Worm (Caenorhabditis elegans) whole organism, L3 larva: ENCODE data around the gene chil-14.

ENCODE experiments used
- R02D3.7 ChIP-seq: fragments of 150-350 bp; optimal IDR thresholded peaks from 2 replicates; lab custom pipeline; 2014; ENCODE audit warnings: missing biosample characterization, missing genetic modification characterization
- aly-2 ChIP-seq: fragments of 150-350 bp; optimal IDR thresholded peaks from 2 replicates; lab custom pipeline; 2014; ENCODE audit warnings: missing biosample characterization, missing genetic modification characterization
- ama-1 ChIP-seq: fragments of 150-350 bp; optimal IDR thresholded peaks from 2 replicates; lab custom pipeline; 2018
- ceh-28 ChIP-seq: fragments of 150-350 bp; optimal IDR thresholded peaks from 2 replicates; lab custom pipeline; 2014; ENCODE audit warnings: missing biosample characterization, missing genetic modification reagents, missing genetic modification characterization
- ceh-82 ChIP-seq: fragments of 150-350 bp; optimal IDR thresholded peaks from 2 replicates; lab custom pipeline; 2014; ENCODE audit warnings: missing biosample characterization, missing genetic modification characterization
- ceh-9 ChIP-seq: sonication (generic microtip); optimal IDR thresholded peaks from 2 replicates; lab custom pipeline; 2018; ENCODE audit warnings: missing biosample characterization, missing genetic modification characterization
- daf-12 ChIP-seq: fragments of 150-350 bp; optimal IDR thresholded peaks from 2 replicates; lab custom pipeline; 2014; ENCODE audit warnings: missing biosample characterization, missing genetic modification reagents, missing genetic modification characterization
- egl-27 ChIP-seq: sonication (generic microtip); optimal IDR thresholded peaks from 4 replicates; lab custom pipeline; 2017; ENCODE audit warnings: missing biosample characterization, missing genetic modification reagents, missing genetic modification characterization
- egl-5 ChIP-seq: fragments of 150-350 bp; optimal IDR thresholded peaks from 2 replicates; lab custom pipeline; 2017; ENCODE audit warnings: missing biosample characterization, missing genetic modification reagents, missing genetic modification characterization, inconsistent platforms
- elt-2 ChIP-seq: sonication (generic microtip); optimal IDR thresholded peaks from 2 replicates; lab custom pipeline; 2016; ENCODE audit warnings: missing genetic modification reagents, mild to moderate bottlenecking, missing genetic modification characterization, missing compliant biosample characterization
- eor-1 ChIP-seq, 2 experiments: fragments of 150-350 bp; optimal IDR thresholded peaks; 2 replicates each; lab custom pipeline; 2014 to 2018; ENCODE audit warnings: missing biosample characterization in 2 of 2, missing genetic modification characterization in 2 of 2
- fkh-10 ChIP-seq: sonication (generic microtip); optimal IDR thresholded peaks from 2 replicates; lab custom pipeline; 2017; ENCODE audit warnings: missing biosample characterization, missing genetic modification reagents, missing genetic modification characterization
- fkh-2 ChIP-seq: fragments of 150-350 bp; optimal IDR thresholded peaks from 2 replicates; lab custom pipeline; 2014; ENCODE audit warnings: missing biosample characterization, missing genetic modification reagents, missing genetic modification characterization
- fos-1 ChIP-seq: fragments of 150-350 bp; optimal IDR thresholded peaks from 2 replicates; lab custom pipeline; 2014; ENCODE audit warnings: missing biosample characterization, missing genetic modification characterization
- hmg-11 ChIP-seq: sonication (generic microtip); optimal IDR thresholded peaks from 2 replicates; lab custom pipeline; 2016; ENCODE audit warnings: missing genetic modification characterization, missing compliant biosample characterization
- jun-1 ChIP-seq: fragments of 150-350 bp; optimal IDR thresholded peaks from 2 replicates; lab custom pipeline; 2014; ENCODE audit warnings: missing biosample characterization, missing genetic modification reagents, missing genetic modification characterization
- lin-15B ChIP-seq: fragments of 150-350 bp; optimal IDR thresholded peaks from 2 replicates; lab custom pipeline; 2014; ENCODE audit warnings: missing biosample characterization, missing genetic modification characterization
- lin-39 ChIP-seq: fragments of 150-350 bp; optimal IDR thresholded peaks from 2 replicates; lab custom pipeline; 2018; ENCODE audit warnings: missing biosample characterization, missing genetic modification reagents, missing genetic modification characterization
- mdl-1 ChIP-seq: fragments of 150-350 bp; optimal IDR thresholded peaks from 2 replicates; lab custom pipeline; 2014; ENCODE audit warnings: missing biosample characterization, missing genetic modification characterization
- mml-1 ChIP-seq: fragments of 150-350 bp; sonication (generic microtip); optimal IDR thresholded peaks from 3 replicates; lab custom pipeline; 2014; ENCODE audit warnings: missing biosample characterization, missing genetic modification characterization
- nhr-11 ChIP-seq: fragments of 150-350 bp; optimal IDR thresholded peaks from 2 replicates; lab custom pipeline; 2014; ENCODE audit warnings: missing biosample characterization, missing genetic modification characterization
- nhr-23 ChIP-seq: fragments of 150-350 bp; optimal IDR thresholded peaks from 2 replicates; lab custom pipeline; 2014; ENCODE audit warnings: missing biosample characterization, missing genetic modification reagents, missing genetic modification characterization
- nhr-237 ChIP-seq: fragments of 150-350 bp; optimal IDR thresholded peaks from 2 replicates; lab custom pipeline; 2014; ENCODE audit warnings: missing biosample characterization, missing genetic modification characterization
- nhr-28 ChIP-seq: fragments of 150-350 bp; optimal IDR thresholded peaks from 2 replicates; lab custom pipeline; 2014; ENCODE audit warnings: missing biosample characterization, missing genetic modification characterization
- nhr-43 ChIP-seq: sonication (generic microtip); optimal IDR thresholded peaks from 2 replicates; lab custom pipeline; 2016; ENCODE audit warnings: mild to moderate bottlenecking, missing genetic modification characterization, missing compliant biosample characterization; ENCODE audit not compliant: poor library complexity, severe bottlenecking
- nhr-76 ChIP-seq: fragments of 150-350 bp; sonication (generic microtip); optimal IDR thresholded peaks from 5 replicates; lab custom pipeline; 2014; ENCODE audit warnings: missing biosample characterization, missing genetic modification characterization
- nhr-77 ChIP-seq: fragments of 150-350 bp; optimal IDR thresholded peaks from 2 replicates; lab custom pipeline; 2014; ENCODE audit warnings: missing biosample characterization, missing genetic modification characterization
- pha-4 ChIP-seq: fragments of 150-350 bp; optimal IDR thresholded peaks from 2 replicates; lab custom pipeline; 2014; ENCODE audit warnings: missing biosample characterization, missing genetic modification reagents, missing genetic modification characterization
- pqm-1 ChIP-seq: fragments of 150-350 bp; optimal IDR thresholded peaks from 2 replicates; lab custom pipeline; 2017; ENCODE audit warnings: missing biosample characterization, missing genetic modification characterization, inconsistent platforms
- skn-1 ChIP-seq: fragments of 150-350 bp; optimal IDR thresholded peaks from 2 replicates; lab custom pipeline; 2014; ENCODE audit warnings: missing biosample characterization, missing genetic modification characterization
- snpc-4 ChIP-seq: fragments of 150-350 bp; optimal IDR thresholded peaks from 2 replicates; lab custom pipeline; 2014; ENCODE audit warnings: missing biosample characterization, missing genetic modification characterization
- unc-39 ChIP-seq: sonication (generic microtip); optimal IDR thresholded peaks from 4 replicates; lab custom pipeline; 2017; ENCODE audit warnings: missing biosample characterization, missing genetic modification characterization
- unc-62 ChIP-seq: fragments of 150-350 bp; sonication (generic microtip); optimal IDR thresholded peaks from 4 replicates; lab custom pipeline; 2014; ENCODE audit warnings: missing biosample characterization, missing genetic modification reagents, missing genetic modification characterization
- ztf-11 ChIP-seq: fragments of 150-350 bp; optimal IDR thresholded peaks from 2 replicates; lab custom pipeline; 2014; ENCODE audit warnings: missing biosample characterization, missing genetic modification characterization
- ztf-4 ChIP-seq: fragments of 150-350 bp; optimal IDR thresholded peaks from 2 replicates; lab custom pipeline; 2014; ENCODE audit warnings: missing biosample characterization, missing genetic modification characterization

The chil-14 gene

ce11 chrV:1450160-1450559 lies 4.7 kb upstream of the chil-14 start, which contains the start of gene cnc-2:
Gene cnc-2, minus strand, starts transcription at chrV:1450183.
- TF ChIP-seq unc-62 (GFP tag; lab: Kevin White, UChicago) (no peak), mml-1 (no peak), unc-39 (tag; lab: Kevin White, UChicago) (no peak)
- TF ChIP-seq, all 47 proteins: peak for 0

ce11 chrV:1451334-1451733 lies 3.5 kb upstream of the chil-14 start, which contains the start of gene srj-23:
Gene srj-23, plus strand, starts transcription at chrV:1451634.
- TF ChIP-seq nhr-28 (tag; lab: Kevin White, UChicago) (no peak), ztf-4 (tag; lab: Kevin White, UChicago) (no peak), ceh-28 (no peak), eor-1 (tag; optimal IDR thresholded peaks at IDR 0.05; lab: Kevin White, UChicago) (no peak), nhr-77 (tag; lab: Kevin White, UChicago) (no peak), fkh-2 (no peak), egl-5 (tag; lab: Kevin White, UChicago) (no peak), ceh-82 (tag; lab: Kevin White, UChicago) (no peak), lin-39 (no peak), egl-27 (tag; lab: Kevin White, UChicago) (no peak), hmg-11 (tag; lab: Kevin White, UChicago) (no peak), mdl-1 (tag; lab: Kevin White, UChicago) (no peak), nhr-11 (no peak), ztf-11 (no peak)
- TF ChIP-seq, all 47 proteins: peak for 0

DNA sequence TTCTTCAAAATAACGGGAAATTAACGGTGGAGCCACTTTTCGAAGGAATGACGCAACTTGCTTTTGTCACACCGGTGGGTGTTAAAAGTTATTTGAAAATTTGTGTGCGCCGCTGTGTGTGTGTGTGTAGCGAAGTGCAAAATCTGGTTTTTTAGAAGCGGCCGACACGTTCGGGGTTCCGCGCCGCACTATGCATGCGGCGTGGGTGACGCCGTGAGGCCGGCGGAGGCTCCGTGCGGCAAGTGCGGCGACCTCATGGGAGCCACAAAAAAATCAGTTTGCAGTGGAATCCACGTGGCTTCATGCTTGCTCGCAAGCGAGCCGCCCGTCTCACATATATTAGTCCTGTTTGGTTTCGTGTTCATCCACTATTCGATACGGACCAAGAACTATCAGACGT lies 418 bp downstream of the chil-14 start:
- TF ChIP-seq skn-1 (no peak), nhr-23 (tag; lab: Kevin White, UChicago) (no peak), ceh-82 (tag; lab: Kevin White, UChicago) (no peak), elt-2 (tag; lab: Kevin White, UChicago) (no peak), eor-1 (tag; optimal IDR thresholded peaks at IDR 0.05; lab: Kevin White, UChicago) (no peak), fos-1 (tag; lab: Kevin White, UChicago) (no peak), lin-15B (tag; lab: Kevin White, UChicago) (no peak), nhr-237 (tag; lab: Kevin White, UChicago) (no peak), pqm-1 (tag; lab: Kevin White, UChicago) (no peak), unc-62 (GFP tag; lab: Kevin White, UChicago) (no peak), daf-12 (tag; lab: Kevin White, UChicago) (no peak), mdl-1 (tag; lab: Kevin White, UChicago) (no peak), egl-27 (tag; lab: Kevin White, UChicago) (no peak), fkh-10 (no peak), ama-1 (lab: Kevin White, UChicago) (no peak), nhr-76 (tag; lab: Kevin White, UChicago) (no peak), ztf-4 (tag; lab: Kevin White, UChicago) (no peak), fkh-2 (no peak), R02D3.7 (no peak)

ce11 chrV:1456614-1457013 lies 1.8 kb downstream of the chil-14 start:
- TF ChIP-seq ceh-28 (peak; percentile 20), pqm-1 (tag; lab: Kevin White, UChicago) (peak; percentile 98), nhr-76 (tag; lab: Kevin White, UChicago) (no peak), unc-39 (tag; lab: Kevin White, UChicago) (no peak), ceh-9 (no peak), nhr-43 (no peak), jun-1 (tag; lab: Kevin White, UChicago) (peak; percentile 72), ztf-4 (tag; lab: Kevin White, UChicago) (no peak), pha-4 (tag; lab: Kevin White, UChicago) (peak; percentile 64), elt-2 (tag; lab: Kevin White, UChicago) (peak; percentile 82), fkh-10 (no peak)

- TF ChIP-seq skn-1 (no peak), hmg-11 (tag; lab: Kevin White, UChicago) (no peak), mml-1 (no peak), jun-1 (tag; lab: Kevin White, UChicago) (peak; percentile 64), fkh-10 (no peak), ama-1 (lab: Kevin White, UChicago) (no peak), pqm-1 (tag; lab: Kevin White, UChicago) (peak; percentile 96), elt-2 (tag; lab: Kevin White, UChicago) (peak; percentile 85), snpc-4 (tag; lab: Kevin White, UChicago) (no peak), ceh-28 (no peak), pha-4 (tag; lab: Kevin White, UChicago) (peak; percentile 67), aly-2 (tag; lab: Kevin White, UChicago) (no peak)
- TF ChIP-seq, all 47 proteins: peak for 4
These were observed 4.6 kb downstream of the chil-14 start for ce11 chrV:1459374-1459926.
